Fruit fly (Drosophila melanogaster) whole organism, wandering third instar larva: Measurements from ENCODE around the gene CG31391.

ENCODE experiments used
- Abd-B ChIP-seq: fragments of >200 bp; optimal IDR thresholded peaks from 2 replicates; lab custom pipeline; 2017; ENCODE audit warnings: missing biosample characterization, missing genetic modification characterization
- CG32264 ChIP-seq: fragments of 200-800 bp; sonication (Bioruptor generic); optimal IDR thresholded peaks from 2 replicates; lab custom pipeline; 2016; ENCODE audit warnings: missing biosample characterization, missing genetic modification characterization
- CG9705 ChIP-seq: fragments of 200-800 bp; sonication (Bioruptor generic); optimal IDR thresholded peaks from 2 replicates; lab custom pipeline; 2018; ENCODE audit warnings: missing biosample characterization, mild to moderate bottlenecking, missing genetic modification characterization
- CrebA ChIP-seq: fragments of 200-800 bp; sonication (Bioruptor generic); optimal IDR thresholded peaks from 2 replicates; lab custom pipeline; 2016; ENCODE audit warnings: missing biosample characterization, mild to moderate bottlenecking, missing genetic modification characterization, borderline replicate concordance
- Dif ChIP-seq: fragments of 200-275, 200-300 bp; sonication (Bioruptor generic); optimal IDR thresholded peaks from 2 replicates; lab custom pipeline; 2018; ENCODE audit warnings: missing biosample characterization, missing genetic modification characterization; ENCODE audit not compliant: partially characterized antibody
- HLH106 ChIP-seq: fragments of 200-800 bp; optimal IDR thresholded peaks from 3 replicates; lab custom pipeline; 2019; ENCODE audit warnings: missing biosample characterization, mild to moderate bottlenecking, missing genetic modification characterization, moderate library complexity
- Hnf4 ChIP-seq: fragments of 200-800 bp; sonication (Bioruptor generic); optimal IDR thresholded peaks from 2 replicates; lab custom pipeline; 2016; ENCODE audit warnings: missing biosample characterization, mild to moderate bottlenecking, missing genetic modification characterization
- Hr78 ChIP-seq: fragments of >200 bp; optimal IDR thresholded peaks from 2 replicates; lab custom pipeline; 2017; ENCODE audit warnings: missing biosample characterization, missing genetic modification characterization
- Hr83 ChIP-seq: fragments of 200-300 bp; sonication (Bioruptor generic); optimal IDR thresholded peaks from 2 replicates; lab custom pipeline; 2016; ENCODE audit warnings: missing biosample characterization, mild to moderate bottlenecking, missing genetic modification characterization, moderate library complexity; ENCODE audit not compliant: poor library complexity, severe bottlenecking
- Mio ChIP-seq: sonication (Bioruptor generic); optimal IDR thresholded peaks from 2 replicates; lab custom pipeline; 2016; ENCODE audit warnings: missing biosample characterization, missing genetic modification characterization
- Myc ChIP-seq: fragments of >200 bp; optimal IDR thresholded peaks from 2 replicates; lab custom pipeline; 2017
- N ChIP-seq: fragments of >200 bp; optimal IDR thresholded peaks from 2 replicates; lab custom pipeline; 2018; ENCODE audit warnings: missing biosample characterization, missing external identifiers, missing genetic modification characterization
- OdsH ChIP-seq: fragments of 200-800 bp; sonication (Bioruptor generic); optimal IDR thresholded peaks from 2 replicates; lab custom pipeline; 2016; ENCODE audit warnings: missing biosample characterization, mild to moderate bottlenecking, missing genetic modification characterization
- Rel ChIP-seq, 2 experiments: fragments of 200-800 bp; sonication (Bioruptor generic) in 1 of 2; optimal IDR thresholded peaks; 2 replicates in 1 of 2; 3 replicates in 1 of 2; lab custom pipeline; 2016 to 2019; ENCODE audit warnings: mild to moderate bottlenecking in 2 of 2, missing biosample characterization in 2 of 2, missing genetic modification characterization in 2 of 2, moderate library complexity in 1 of 2
- Sp1 ChIP-seq: fragments of 200-800 bp; sonication (Bioruptor generic); optimal IDR thresholded peaks from 3 replicates; lab custom pipeline; 2019; ENCODE audit warnings: missing biosample characterization, mild to moderate bottlenecking, missing genetic modification characterization, moderate library complexity
- br ChIP-seq: fragments of 200-800 bp; sonication (Bioruptor generic); optimal IDR thresholded peaks from 2 replicates; lab custom pipeline; 2016; ENCODE audit warnings: missing biosample characterization, missing genetic modification characterization
- brk ChIP-seq: fragments of 200-800 bp; sonication (Bioruptor generic); optimal IDR thresholded peaks from 2 replicates; lab custom pipeline; 2016; ENCODE audit warnings: missing biosample characterization, mild to moderate bottlenecking, missing genetic modification characterization
- dl ChIP-seq, 2 experiments: fragments of 175-275, 200-275 bp in 1 of 2; fragments of 200-275 bp in 1 of 2; sonication (Bioruptor generic); optimal IDR thresholded peaks; lab custom pipeline; 2018; ENCODE audit warnings: mild to moderate bottlenecking in 2 of 2, missing biosample characterization in 2 of 2, missing genetic modification characterization in 2 of 2, moderate library complexity in 2 of 2; ENCODE audit not compliant: partially characterized antibody in 2 of 2, insufficient read depth in 1 of 2
- dmrt93B ChIP-seq: fragments of 200-800 bp; sonication (Bioruptor generic); optimal IDR thresholded peaks from 2 replicates; lab custom pipeline; 2018; ENCODE audit warnings: missing biosample characterization, mild to moderate bottlenecking, missing genetic modification characterization
- dsf ChIP-seq: sonication (Bioruptor generic); optimal IDR thresholded peaks from 2 replicates; lab custom pipeline; 2016; ENCODE audit warnings: missing biosample characterization, missing genetic modification characterization, borderline replicate concordance
- ey ChIP-seq: fragments of 200-800 bp; sonication (Bioruptor generic); optimal IDR thresholded peaks from 2 replicates; lab custom pipeline; 2016; ENCODE audit warnings: missing biosample characterization, missing genetic modification characterization
- foxo ChIP-seq, 2 experiments: fragments of 200-800 bp; sonication (Bioruptor generic); optimal IDR thresholded peaks; 2 replicates in 1 of 2; 3 replicates in 1 of 2; lab custom pipeline; 2016 to 2017; ENCODE audit warnings: missing biosample characterization in 2 of 2, missing genetic modification characterization in 2 of 2
- fru ChIP-seq: fragments of 200-800 bp; sonication (Bioruptor generic); optimal IDR thresholded peaks from 3 replicates; lab custom pipeline; 2016; ENCODE audit warnings: missing biosample characterization, mild to moderate bottlenecking, missing genetic modification characterization
- h ChIP-seq: fragments of 200-800 bp; sonication (Bioruptor generic); optimal IDR thresholded peaks from 3 replicates; lab custom pipeline; 2016; ENCODE audit warnings: missing biosample characterization, mild to moderate bottlenecking, missing genetic modification characterization
- lola ChIP-seq: fragments of >200 bp; optimal IDR thresholded peaks from 2 replicates; lab custom pipeline; 2017; ENCODE audit warnings: missing biosample characterization, missing genetic modification characterization
- psq ChIP-seq: fragments of 200-800 bp; sonication (Bioruptor generic); optimal IDR thresholded peaks from 3 replicates; lab custom pipeline; 2017; ENCODE audit warnings: missing biosample characterization, mild to moderate bottlenecking, missing genetic modification characterization, moderate library complexity
- rgr ChIP-seq: fragments of 200-800 bp; sonication (Bioruptor generic); optimal IDR thresholded peaks from 3 replicates; lab custom pipeline; 2016; ENCODE audit warnings: missing biosample characterization, mild to moderate bottlenecking, missing genetic modification characterization
- sage ChIP-seq: fragments of 200-800 bp; sonication (Bioruptor generic); optimal IDR thresholded peaks from 2 replicates; lab custom pipeline; 2016; ENCODE audit warnings: missing biosample characterization, mild to moderate bottlenecking, missing genetic modification characterization
- sv ChIP-seq: fragments of 200-800 bp; sonication (Bioruptor generic); optimal IDR thresholded peaks from 3 replicates; lab custom pipeline; 2016; ENCODE audit warnings: missing biosample characterization, missing genetic modification characterization
- tai ChIP-seq: sonication (Bioruptor generic); optimal IDR thresholded peaks from 2 replicates; lab custom pipeline; 2016; ENCODE audit warnings: missing biosample characterization, missing genetic modification characterization
- woc ChIP-seq: sonication (Bioruptor generic); optimal IDR thresholded peaks from 2 replicates; lab custom pipeline; 2016; ENCODE audit warnings: missing biosample characterization, mild to moderate bottlenecking, missing genetic modification characterization

The CG31391 gene

dm6 chr3R:10684284-10684683 is 20.6 kb downstream of the CG31391 start:
- TF ChIP-seq CG9705 (no peak), dsf (GFP tag; lab: Kevin White, UChicago) (no peak), br (no peak), foxo (GFP tag; optimal IDR thresholded peaks at IDR 0.05; lab: Kevin White, UChicago) (peak in 1 of 2 experiments; percentile 36), h (GFP tag; lab: Kevin White, UChicago) (peak; percentile 41), Hnf4 (GFP tag; lab: Kevin White, UChicago) (no peak), lola (no peak), psq (GFP tag; lab: Kevin White, UChicago) (no peak), fru (GFP tag; lab: Kevin White, UChicago) (peak; percentile 53), sv (GFP tag; lab: Kevin White, UChicago) (peak; percentile 19), rgr (no peak)
- TF ChIP-seq, all 38 proteins: peak for 4

dm6 chr3R:10683226-10683625 is 21.6 kb downstream of the CG31391 start:
- TF ChIP-seq CG9705 (no peak), CrebA (peak; percentile 33)

dm6 chr3R:10681682-10681962 is 23.3 kb downstream of the CG31391 start:
- no peak for TF ChIP-seq N (GFP tag; lab: Kevin White, UChicago)
- TF ChIP-seq Dif (GFP tag; lab: Kevin White, UChicago) = no peak
- TF ChIP-seq dmrt93B = no peak
- TF ChIP-seq sage (GFP tag; lab: Kevin White, UChicago) = no peak
- TF ChIP-seq OdsH (GFP tag; lab: Kevin White, UChicago) = no peak
- TF ChIP-seq lola = no peak

dm6 chr3R:10680825-10681681 is 23.8 kb downstream of the CG31391 start, which contains the start of gene Phyhd1:
TSS of gene Phyhd1 (minus strand) at chr3R:10680925.
- peak; percentile 93 for TF ChIP-seq sv (GFP tag; lab: Kevin White, UChicago)
- peak; percentile 29 for TF ChIP-seq brk
- TF ChIP-seq Myc (lab: Kevin White, UChicago) = no peak
- TF ChIP-seq CrebA = peak; percentile 32
- peak; percentile 91 for TF ChIP-seq OdsH (GFP tag; lab: Kevin White, UChicago)
- peak; percentile 87 for TF ChIP-seq ey (GFP tag; lab: Kevin White, UChicago)
- TF ChIP-seq foxo (GFP tag; optimal IDR thresholded peaks at IDR 0.05; lab: Kevin White, UChicago) = peak; percentile 36 to 88
- peak; percentile 89 for TF ChIP-seq rgr
- TF ChIP-seq Mio (GFP tag; lab: Kevin White, UChicago) = peak; percentile 68
- peak; percentile 77 for TF ChIP-seq woc
- peak; percentile 55 for TF ChIP-seq dmrt93B
- TF ChIP-seq psq (GFP tag; lab: Kevin White, UChicago) = peak; percentile 72
- TF ChIP-seq tai = peak; percentile 36
- no peak for TF ChIP-seq dl (GFP tag; optimal IDR thresholded peaks at IDR 0.05; lab: Kevin White, UChicago; ENCODE audit: insufficient read depth in 1 of 2, partially characterized antibody in 2 of 2)
- TF ChIP-seq CG32264 (GFP tag; lab: Kevin White, UChicago) = peak; percentile 81
- TF ChIP-seq h (GFP tag; lab: Kevin White, UChicago) = peak; percentile 90
- peak; percentile 90 for TF ChIP-seq br
- peak; percentile 60 for TF ChIP-seq HLH106 (tag; lab: Kevin White, UChicago)
- TF ChIP-seq sage (GFP tag; lab: Kevin White, UChicago) = peak; percentile 52
- no peak for TF ChIP-seq Hr83 (GFP tag; lab: Kevin White, UChicago)
- TF ChIP-seq Abd-B (GFP tag; lab: Kevin White, UChicago) = no peak
- TF ChIP-seq fru (GFP tag; lab: Kevin White, UChicago) = peak; percentile 87
- peak; percentile 78 for TF ChIP-seq Hnf4 (GFP tag; lab: Kevin White, UChicago)
- peak; percentile 41 for TF ChIP-seq Sp1 (GFP tag; lab: Kevin White, UChicago)
- no peak for TF ChIP-seq Hr78 (GFP tag; lab: Kevin White, UChicago)
- TF ChIP-seq Rel (GFP tag; optimal IDR thresholded peaks at IDR 0.05; lab: Kevin White, UChicago) = peak; percentile 65
- TF ChIP-seq Rel (tag; optimal IDR thresholded peaks at IDR 0.05; lab: Kevin White, UChicago) = no peak
